Worm (Caenorhabditis elegans) whole organism, midembryonic: ENCODE results near the gene hcp-3.

Experiments used
- T22C8.4 ChIP-seq: fragments of 200-800 bp; sonication (Bioruptor generic); IDR thresholded peaks from 2 replicates; pipeline ENCODE4 v1.3.6; 2022; ENCODE audit warnings: missing genetic modification characterization, missing compliant biosample characterization
- flt-1 ChIP-seq: fragments of 200-800 bp; sonication (Bioruptor generic); IDR thresholded peaks from 2 replicates; pipeline ENCODE4 v1.3.6; 2022; ENCODE audit warnings: missing genetic modification characterization, missing compliant biosample characterization
- klf-2 ChIP-seq: fragments of 200-800 bp; sonication (Bioruptor generic); conservative IDR thresholded peaks from 2 replicates; pipeline ENCODE4 v1.3.6; 2022; ENCODE audit warnings: missing genetic modification reagents, missing genetic modification characterization, missing compliant biosample characterization
- med-1 ChIP-seq: sonication (generic microtip); optimal IDR thresholded peaks from 2 replicates; lab custom pipeline; 2017; ENCODE audit warnings: missing genetic modification characterization, mild to moderate bottlenecking, missing compliant biosample characterization, antibody characterized with exemption, missing genetic modification reagents; ENCODE audit not compliant: insufficient read depth
- ref-1 ChIP-seq: fragments of 200-800 bp; sonication (Bioruptor generic); conservative IDR thresholded peaks from 2 replicates; pipeline ENCODE4 v1.3.6; 2022; ENCODE audit warnings: missing genetic modification reagents, missing genetic modification characterization, missing compliant biosample characterization
- ztf-23 ChIP-seq: fragments of 200-800 bp; sonication (Bioruptor generic); IDR thresholded peaks from 2 replicates; pipeline ENCODE4 v1.3.6; 2022; ENCODE audit warnings: missing genetic modification reagents, missing genetic modification characterization, missing compliant biosample characterization

ce11 chrIII:9642110-9642509, 25.8 kb upstream of the hcp-3 start:
- no peak for TF ChIP-seq T22C8.4 (GFP tag; lab: Robert Waterston, UW)
- TF ChIP-seq ztf-23 (GFP tag; lab: Robert Waterston, UW), result no peak
- no peak for TF ChIP-seq ref-1 (GFP tag; lab: Robert Waterston, UW)
- no peak for TF ChIP-seq med-1 (GFP tag; lab: Kevin White, UChicago)
- no peak for TF ChIP-seq klf-2 (GFP tag; lab: Robert Waterston, UW)
- no peak for TF ChIP-seq flt-1
